Worm (Caenorhabditis elegans) whole organism, L2 larva: ENCODE data around the gene npax-2.

Source experiments
- C34F6.9 ChIP-seq: fragments of 150-350 bp; optimal IDR thresholded peaks from 2 replicates; lab custom pipeline; 2014; ENCODE audit warnings: missing biosample characterization, missing genetic modification characterization
- R02D3.7 ChIP-seq: fragments of 150-350 bp; optimal IDR thresholded peaks from 2 replicates; lab custom pipeline; 2014; ENCODE audit warnings: missing biosample characterization, missing genetic modification characterization
- Y55F3AM.14 ChIP-seq: fragments of 200-800 bp; sonication (Bioruptor generic); optimal IDR thresholded peaks from 2 replicates; lab custom pipeline; 2018; ENCODE audit warnings: mild to moderate bottlenecking, missing genetic modification characterization, missing compliant biosample characterization
- alr-1 ChIP-seq: fragments of 150-350 bp; optimal IDR thresholded peaks from 2 replicates; lab custom pipeline; 2014; ENCODE audit warnings: missing biosample characterization, missing genetic modification characterization
- aly-2 ChIP-seq: fragments of 150-350 bp; optimal IDR thresholded peaks from 2 replicates; lab custom pipeline; 2014; ENCODE audit warnings: missing biosample characterization, missing genetic modification characterization
- ama-1 ChIP-seq: fragments of 150-350 bp; optimal IDR thresholded peaks from 2 replicates; lab custom pipeline; 2018; ENCODE audit warnings: inconsistent platforms
- blmp-1 ChIP-seq: sonication (generic microtip); optimal IDR thresholded peaks from 2 replicates; lab custom pipeline; 2017; ENCODE audit warnings: missing genetic modification characterization, mild to moderate bottlenecking, missing compliant biosample characterization, antibody characterized with exemption, moderate library complexity; ENCODE audit not compliant: insufficient read depth
- ceh-16 ChIP-seq: fragments of 150-350 bp; optimal IDR thresholded peaks from 2 replicates; lab custom pipeline; 2014; ENCODE audit warnings: missing biosample characterization, missing genetic modification characterization
- dmd-4 ChIP-seq: sonication (generic microtip); optimal IDR thresholded peaks from 2 replicates; lab custom pipeline; 2017; ENCODE audit warnings: missing biosample characterization, missing genetic modification characterization
- egl-27 ChIP-seq: sonication (generic microtip); optimal IDR thresholded peaks from 3 replicates; lab custom pipeline; 2017; ENCODE audit warnings: missing biosample characterization, missing genetic modification reagents, missing genetic modification characterization
- elt-1 ChIP-seq: fragments of 150-350 bp; optimal IDR thresholded peaks from 2 replicates; lab custom pipeline; 2014; ENCODE audit warnings: missing biosample characterization, missing genetic modification characterization
- elt-3 ChIP-seq: sonication (generic microtip); optimal IDR thresholded peaks from 2 replicates; lab custom pipeline; 2017; ENCODE audit warnings: missing biosample characterization, missing genetic modification characterization
- gmeb-1 ChIP-seq: fragments of 150-350 bp; optimal IDR thresholded peaks from 2 replicates; lab custom pipeline; 2014; ENCODE audit warnings: missing biosample characterization, missing genetic modification characterization
- lin-11 ChIP-seq: fragments of 150-350 bp; sonication (generic microtip); optimal IDR thresholded peaks from 2 replicates; lab custom pipeline; 2014; ENCODE audit warnings: missing biosample characterization, missing genetic modification characterization, inconsistent platforms, mixed read lengths
- lin-13 ChIP-seq: fragments of 150-350 bp; optimal IDR thresholded peaks from 2 replicates; lab custom pipeline; 2014; ENCODE audit warnings: missing biosample characterization, missing genetic modification reagents, missing genetic modification characterization
- lsy-2 ChIP-seq, 2 experiments: fragments of 150-350 bp in 1 of 2; sonication (generic microtip) in 1 of 2; optimal IDR thresholded peaks; 2 replicates each; lab custom pipeline; 2014 to 2017; ENCODE audit warnings: missing biosample characterization in 2 of 2, missing genetic modification characterization in 2 of 2
- mbf-1 ChIP-seq: sonication (generic microtip); optimal IDR thresholded peaks from 2 replicates; lab custom pipeline; 2017; ENCODE audit warnings: missing biosample characterization, missing genetic modification characterization
- mdl-1 ChIP-seq, 2 experiments: fragments of 150-350 bp in 1 of 2; sonication (generic microtip) in 1 of 2; optimal IDR thresholded peaks; 2 replicates each; lab custom pipeline; 2017; ENCODE audit warnings: missing biosample characterization in 2 of 2, missing genetic modification characterization in 2 of 2
- nhr-11 ChIP-seq: fragments of 150-350 bp; optimal IDR thresholded peaks from 2 replicates; lab custom pipeline; 2014; ENCODE audit warnings: missing biosample characterization, missing genetic modification characterization
- nhr-129 ChIP-seq: fragments of 150-350 bp; optimal IDR thresholded peaks from 2 replicates; lab custom pipeline; 2014; ENCODE audit warnings: missing biosample characterization, missing genetic modification characterization
- nhr-21 ChIP-seq: fragments of 150-350 bp; optimal IDR thresholded peaks from 2 replicates; lab custom pipeline; 2014; ENCODE audit warnings: missing biosample characterization, missing genetic modification characterization
- nhr-237 ChIP-seq: fragments of 150-350 bp; optimal IDR thresholded peaks from 2 replicates; lab custom pipeline; 2014; ENCODE audit warnings: missing biosample characterization, missing genetic modification characterization
- nhr-25 ChIP-seq: fragments of 150-350 bp; sonication (generic microtip); optimal IDR thresholded peaks from 3 replicates; lab custom pipeline; 2014; ENCODE audit warnings: missing biosample characterization, missing genetic modification characterization
- nhr-6 ChIP-seq: fragments of 150-350 bp; optimal IDR thresholded peaks from 2 replicates; lab custom pipeline; 2014; ENCODE audit warnings: missing biosample characterization, missing genetic modification characterization
- nhr-77 ChIP-seq: fragments of 150-350 bp; optimal IDR thresholded peaks from 2 replicates; lab custom pipeline; 2014; ENCODE audit warnings: missing biosample characterization, missing genetic modification characterization
- peb-1 ChIP-seq: fragments of 150-350 bp; optimal IDR thresholded peaks from 2 replicates; lab custom pipeline; 2014; ENCODE audit warnings: missing biosample characterization, missing genetic modification characterization
- sem-4 ChIP-seq: fragments of 150-350 bp; optimal IDR thresholded peaks from 2 replicates; lab custom pipeline; 2014; ENCODE audit warnings: missing biosample characterization, missing genetic modification reagents, missing genetic modification characterization
- skn-1 ChIP-seq: sonication (generic microtip); optimal IDR thresholded peaks from 2 replicates; lab custom pipeline; 2017; ENCODE audit warnings: missing biosample characterization, missing genetic modification characterization
- sma-9 ChIP-seq, 2 experiments: fragments of 150-350 bp in 1 of 2; sonication (generic microtip) in 1 of 2; optimal IDR thresholded peaks; 2 replicates each; lab custom pipeline; 2014 to 2016; ENCODE audit warnings: missing genetic modification characterization in 2 of 2, mild to moderate bottlenecking in 1 of 2, missing biosample characterization in 1 of 2, missing compliant biosample characterization in 1 of 2, missing genetic modification reagents in 1 of 2, moderate library complexity in 1 of 2
- snpc-4 ChIP-seq: fragments of 150-350 bp; optimal IDR thresholded peaks from 2 replicates; lab custom pipeline; 2014; ENCODE audit warnings: missing biosample characterization, missing genetic modification characterization
- unc-39 ChIP-seq: fragments of 150-350 bp; optimal IDR thresholded peaks from 2 replicates; lab custom pipeline; 2014; ENCODE audit warnings: missing biosample characterization, missing genetic modification characterization
- unc-55 ChIP-seq: fragments of 150-350 bp; sonication (generic microtip); optimal IDR thresholded peaks from 3 replicates; lab custom pipeline; 2014; ENCODE audit warnings: missing biosample characterization, missing genetic modification reagents, missing genetic modification characterization
- unc-62 ChIP-seq: fragments of 150-350 bp; optimal IDR thresholded peaks from 2 replicates; lab custom pipeline; 2014; ENCODE audit warnings: missing biosample characterization, missing genetic modification reagents, missing genetic modification characterization
- zag-1 ChIP-seq: fragments of 150-350 bp; optimal IDR thresholded peaks from 2 replicates; lab custom pipeline; 2014; ENCODE audit warnings: missing biosample characterization, missing genetic modification characterization
- ztf-11 ChIP-seq: sonication (generic microtip); optimal IDR thresholded peaks from 2 replicates; lab custom pipeline; 2017; ENCODE audit warnings: missing biosample characterization, missing genetic modification characterization

Gene npax-2

DNA sequence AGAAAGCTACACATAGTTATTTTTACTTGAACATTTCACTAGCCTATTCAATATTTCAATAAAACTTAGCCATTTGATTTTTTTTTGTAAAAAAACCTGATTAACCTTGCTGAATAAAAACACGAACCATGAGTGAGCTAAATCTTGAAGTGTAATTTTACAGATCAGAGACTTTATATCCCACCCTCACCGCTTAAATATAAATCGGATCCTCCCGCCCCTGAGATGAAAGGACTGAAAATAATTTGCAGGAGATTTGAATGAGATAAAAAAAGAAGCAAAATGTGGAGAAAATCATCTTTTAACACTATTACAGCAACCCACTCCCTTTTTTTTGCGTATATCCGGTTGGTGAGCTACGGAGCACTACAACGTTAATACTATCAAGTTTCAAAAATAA, at the start of gene npax-2:
npax-2 (minus strand) TSS at position 101 of the 400 bp plus-strand sequence.
- TF ChIP-seq blmp-1 = no peak
- TF ChIP-seq peb-1 = no peak
- no peak for TF ChIP-seq ztf-11 (tag; lab: Kevin White, UChicago)
- TF ChIP-seq mbf-1 (tag; lab: Kevin White, UChicago) = no peak
- no peak for TF ChIP-seq snpc-4
- no peak for TF ChIP-seq lsy-2 (tag; optimal IDR thresholded peaks at IDR 0.05; lab: Kevin White, UChicago)

DNA sequence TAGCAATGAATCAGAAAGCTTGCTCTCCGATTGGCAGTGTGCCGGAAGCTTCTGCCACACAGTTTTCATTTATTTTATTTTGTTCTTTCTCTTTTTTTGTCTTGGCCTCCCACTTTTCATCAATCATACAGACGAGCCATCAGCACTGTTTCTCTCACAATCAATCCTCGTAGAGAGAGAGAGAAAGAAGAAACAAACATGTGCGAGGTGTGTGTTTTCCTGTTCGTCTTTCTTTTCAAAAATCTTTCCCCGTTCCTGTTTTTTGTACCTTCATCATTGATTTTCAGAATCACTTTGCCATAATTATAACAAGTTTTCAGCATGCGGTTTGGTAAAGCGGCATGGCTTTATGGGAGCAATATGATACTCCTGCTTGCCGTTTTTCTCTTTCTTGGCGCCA, 49.2 kb upstream of the npax-2 start, which contains the start of gene T24C12.1:
T24C12.1 (plus strand) TSS at position 301 of the 400 bp plus-strand sequence.
- no peak for TF ChIP-seq ceh-16 (tag; lab: Kevin White, UChicago)
- no peak for TF ChIP-seq dmd-4
- no peak for TF ChIP-seq nhr-21 (tag; lab: Kevin White, UChicago)
- no peak for TF ChIP-seq Y55F3AM.14
- no peak for TF ChIP-seq ama-1
- no peak for TF ChIP-seq lin-13 (GFP tag; lab: Kevin White, UChicago)
- TF ChIP-seq elt-1 = no peak
- TF ChIP-seq peb-1 = no peak
- no peak for TF ChIP-seq unc-39
- TF ChIP-seq sma-9 (GFP tag; optimal IDR thresholded peaks at IDR 0.05; lab: Kevin White, UChicago) = no peak
- TF ChIP-seq sma-9 (tag; optimal IDR thresholded peaks at IDR 0.05; lab: Kevin White, UChicago) = no peak

DNA sequence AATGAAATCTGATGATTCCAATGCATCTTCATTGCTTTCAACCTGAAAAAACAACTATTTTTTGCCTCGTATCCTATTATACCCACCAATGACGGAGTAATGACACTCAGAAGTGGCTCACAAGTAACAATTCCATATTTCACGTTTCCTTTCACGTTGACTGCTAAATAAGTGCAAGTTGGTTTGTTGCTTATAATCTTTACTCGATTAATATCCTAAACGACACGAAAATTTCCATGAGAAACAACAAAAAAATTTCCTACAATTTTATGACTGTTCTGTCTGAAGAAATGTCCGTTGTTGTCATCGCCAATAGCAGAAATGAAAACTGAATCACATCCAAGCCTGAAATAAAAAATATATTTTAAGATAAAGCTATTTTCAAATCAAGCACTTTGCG, 47.5 kb upstream of the npax-2 start:
- no peak for TF ChIP-seq unc-62
- no peak for TF ChIP-seq skn-1 (tag; lab: Kevin White, UChicago)
- no peak for TF ChIP-seq nhr-25 (tag; lab: Kevin White, UChicago)
- TF ChIP-seq gmeb-1 (tag; lab: Kevin White, UChicago) = no peak
- TF ChIP-seq R02D3.7 = no peak
- no peak for TF ChIP-seq lin-11 (tag; lab: Kevin White, UChicago)
- no peak for TF ChIP-seq unc-39
- TF ChIP-seq nhr-129 (tag; lab: Kevin White, UChicago) = no peak
- TF ChIP-seq Y55F3AM.14 = no peak
- TF ChIP-seq nhr-237 (tag; lab: Kevin White, UChicago) = no peak
- no peak for TF ChIP-seq C34F6.9 (tag; lab: Kevin White, UChicago)
- no peak for TF ChIP-seq elt-1
- no peak for TF ChIP-seq peb-1
- no peak for TF ChIP-seq nhr-6 (tag; lab: Kevin White, UChicago)
- TF ChIP-seq blmp-1 = no peak
- TF ChIP-seq alr-1 (tag; lab: Kevin White, UChicago) = no peak
- no peak for TF ChIP-seq mdl-1 (tag; optimal IDR thresholded peaks at IDR 0.05; lab: Kevin White, UChicago)
- TF ChIP-seq nhr-77 (tag; lab: Kevin White, UChicago) = no peak
- TF ChIP-seq elt-3 (tag; lab: Kevin White, UChicago) = no peak

DNA sequence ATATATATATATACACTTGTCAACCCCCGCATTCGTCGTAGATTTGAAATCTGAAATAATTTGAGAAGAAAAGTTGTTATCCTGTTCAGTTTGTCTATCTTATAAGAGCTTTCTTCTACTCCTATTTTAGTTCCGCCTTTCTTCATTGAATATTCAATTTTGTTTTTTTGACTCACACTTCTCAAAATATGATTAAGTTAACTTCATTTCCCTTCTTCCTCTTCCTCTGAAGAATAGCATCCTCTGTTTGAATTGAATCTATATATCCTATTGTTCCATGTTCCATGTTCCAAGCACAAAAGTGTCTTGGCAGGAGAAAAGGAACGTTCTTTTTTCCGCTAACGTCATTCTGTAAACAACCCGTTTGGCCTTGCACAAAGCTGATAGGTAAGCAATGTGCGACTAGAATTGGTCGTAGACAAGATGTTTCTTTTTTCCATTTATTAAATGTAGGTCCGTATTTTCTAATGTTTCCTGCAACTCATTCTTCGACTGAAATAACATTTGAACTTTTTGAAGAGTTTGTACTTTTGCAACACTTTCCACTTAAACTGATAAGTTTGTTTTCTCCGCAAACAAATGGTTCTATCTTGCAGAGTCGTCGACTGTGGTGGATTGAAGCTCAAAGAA, 42.1 kb upstream of the npax-2 start, which contains the start of gene gap-1:
gap-1 (plus strand) TSS at position 580 of the 630 bp plus-strand sequence.
- TF ChIP-seq nhr-25 (tag; lab: Kevin White, UChicago) (no peak), snpc-4 (no peak), egl-27 (peak; percentile 11), aly-2 (tag; lab: Kevin White, UChicago) (no peak), elt-1 (no peak), ztf-11 (tag; lab: Kevin White, UChicago) (no peak), unc-55 (no peak), Y55F3AM.14 (no peak)
- TF ChIP-seq, all 48 proteins: peak for 1

DNA sequence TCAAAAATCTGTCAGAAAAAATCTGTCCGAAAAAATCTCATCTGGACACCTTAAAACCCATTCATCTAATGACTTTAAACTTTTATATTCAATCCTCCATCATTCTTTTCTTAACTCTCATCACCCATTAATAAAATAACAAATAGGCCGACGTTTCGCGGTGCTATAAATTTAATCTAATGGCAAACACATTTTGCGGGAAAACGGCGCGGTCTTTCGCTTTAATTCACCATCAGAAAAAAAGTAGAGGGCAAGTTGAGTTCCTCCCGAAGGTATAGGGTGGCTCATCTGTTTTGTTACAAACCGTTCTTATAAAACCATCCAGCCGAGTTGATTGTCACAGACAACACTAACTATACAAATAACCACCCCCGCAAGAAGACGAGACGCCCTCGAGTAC, 40.8 kb upstream of the npax-2 start:
- TF ChIP-seq unc-39 (no peak), lin-11 (tag; lab: Kevin White, UChicago) (no peak), nhr-237 (tag; lab: Kevin White, UChicago) (no peak), sma-9 (GFP tag; optimal IDR thresholded peaks at IDR 0.05; lab: Kevin White, UChicago) (no peak), sma-9 (tag; optimal IDR thresholded peaks at IDR 0.05; lab: Kevin White, UChicago) (no peak), C34F6.9 (tag; lab: Kevin White, UChicago) (no peak), lsy-2 (tag; optimal IDR thresholded peaks at IDR 0.05; lab: Kevin White, UChicago) (no peak), zag-1 (no peak), nhr-11 (tag; lab: Kevin White, UChicago) (no peak), peb-1 (no peak), elt-3 (tag; lab: Kevin White, UChicago) (no peak), sem-4 (tag; lab: Kevin White, UChicago) (no peak)
